Fruit fly (Drosophila melanogaster): ENCODE data around the gene ihog.

ihog gene

DNA sequence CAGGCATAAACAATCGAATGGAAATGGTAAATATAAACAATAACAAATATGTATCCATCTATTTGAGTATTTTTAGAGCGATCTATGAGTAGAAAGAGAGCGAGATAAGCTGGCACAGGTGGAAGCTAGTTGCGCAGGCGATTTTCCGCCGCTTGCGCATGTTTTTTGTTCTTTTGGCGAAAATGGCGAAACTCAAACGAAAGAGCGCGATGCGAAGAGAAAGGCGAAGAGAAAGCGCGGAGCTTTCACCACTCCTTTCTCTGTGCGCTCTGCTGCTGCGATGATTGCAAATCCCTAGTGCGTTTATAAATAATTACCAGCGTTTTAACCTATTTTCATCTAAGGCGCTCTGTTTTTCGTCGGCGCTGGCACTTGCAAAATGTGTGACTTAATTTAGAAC lies 6.9 kb downstream of the ihog start:
- TF ChIP-seq Eip78C (GFP tag) (no peak), esn (GFP tag; optimal IDR thresholded peaks at IDR 0.05) (no peak), CG32006 (GFP tag; optimal IDR thresholded peaks at IDR 0.05) (no peak), CG6163 (GFP tag; IDR thresholded peaks at IDR 0.05) (no peak), Eip93F (GFP tag; optimal IDR thresholded peaks at IDR 0.05) (no peak), CG10669 (GFP tag; optimal IDR thresholded peaks at IDR 0.05) (no peak)

- TF ChIP-seq CG6808 (GFP tag; optimal IDR thresholded peaks at IDR 0.05) (no peak), fkh (GFP tag; optimal IDR thresholded peaks at IDR 0.05) (no peak), CG8632 (GFP tag; optimal IDR thresholded peaks at IDR 0.05) (no peak), Eip78C (GFP tag) (no peak), CG15336 (GFP tag; IDR thresholded peaks at IDR 0.05) (no peak), OdsH (GFP tag; optimal IDR thresholded peaks at IDR 0.05) (no peak), Hr4 (GFP tag; optimal IDR thresholded peaks at IDR 0.05) (no peak), Sox15 (GFP tag; optimal IDR thresholded peaks at IDR 0.05) (no peak), spab (GFP tag; optimal IDR thresholded peaks at IDR 0.05) (no peak), Ets21C (GFP tag; optimal IDR thresholded peaks at IDR 0.05) (no peak), Lpt (GFP tag; optimal IDR thresholded peaks at IDR 0.05) (no peak), Eip75B (GFP tag; optimal IDR thresholded peaks at IDR 0.05) (no peak), CG11902 (GFP tag; optimal IDR thresholded peaks at IDR 0.05) (no peak), CG11762 (GFP tag; optimal IDR thresholded peaks at IDR 0.05; ENCODE audit: insufficient read depth) (no peak), CG34406 (GFP tag; optimal IDR thresholded peaks at IDR 0.05) (no peak), CG9139 (GFP tag; optimal IDR thresholded peaks at IDR 0.05) (no peak), lz (GFP tag; optimal IDR thresholded peaks at IDR 0.05) (no peak), salr (GFP tag; optimal IDR thresholded peaks at IDR 0.05) (no peak), CG4318 (GFP tag; optimal IDR thresholded peaks at IDR 0.05) (no peak), Ets96B (tag; optimal IDR thresholded peaks at IDR 0.05) (no peak)
Measured at dm6 chr2L:6939698-6940097, 8.9 kb downstream of the ihog start.

dm6 chr2L:6931821-6932220 lies 16.8 kb downstream of the ihog start, which contains the start of gene CG43232:
TSS of gene CG43232 (plus strand) at chr2L:6932121.
- TF ChIP-seq Gug (GFP tag; IDR thresholded peaks at IDR 0.05) (no peak), CG6276 (GFP tag; optimal IDR thresholded peaks at IDR 0.05) (no peak), CG6792 (GFP tag; optimal IDR thresholded peaks at IDR 0.05) (no peak), Ets96B (tag; optimal IDR thresholded peaks at IDR 0.05) (no peak), CG8319 (GFP tag; optimal IDR thresholded peaks at IDR 0.05) (no peak), Ets21C (GFP tag; optimal IDR thresholded peaks at IDR 0.05) (no peak), Smox (GFP tag; optimal IDR thresholded peaks at IDR 0.05) (no peak), pdm3 (GFP tag; optimal IDR thresholded peaks at IDR 0.05) (no peak), CG3919 (GFP tag; optimal IDR thresholded peaks at IDR 0.05) (no peak), Blimp-1 (GFP tag; optimal IDR thresholded peaks at IDR 0.05) (no peak), spab (GFP tag; optimal IDR thresholded peaks at IDR 0.05) (no peak), Lpt (GFP tag; optimal IDR thresholded peaks at IDR 0.05) (no peak), Hr39 (GFP tag; optimal IDR thresholded peaks at IDR 0.05) (no peak), CG32006 (GFP tag; optimal IDR thresholded peaks at IDR 0.05) (no peak), CG16779 (tag; optimal IDR thresholded peaks at IDR 0.05) (no peak), cyc (GFP tag; optimal IDR thresholded peaks at IDR 0.05) (no peak), CG10669 (GFP tag; optimal IDR thresholded peaks at IDR 0.05) (no peak), acj6 (GFP tag; optimal IDR thresholded peaks at IDR 0.05) (no peak)

- no peak for TF ChIP-seq CG4318 (GFP tag; optimal IDR thresholded peaks at IDR 0.05)
- no peak for TF ChIP-seq Hr38 (GFP tag; optimal IDR thresholded peaks at IDR 0.05)
Measured at dm6 chr2L:6925114-6925513, 23.5 kb downstream of the ihog start.

Data from whole organism, prepupa.